Worm (Caenorhabditis elegans) whole organism, L1 larva: ENCODE measurements around the gene bus-17.
A peak's percentile ranks its signal among the peaks of the same experiment; 100 is the strongest.

ENCODE experiments used
- C04F5.9 ChIP-seq: sonication (generic microtip); optimal IDR thresholded peaks from 2 replicates; lab custom pipeline; 2016; ENCODE audit warnings: missing genetic modification characterization, missing compliant biosample characterization
- F16B12.6 ChIP-seq: fragments of 150-350 bp; optimal IDR thresholded peaks from 2 replicates; lab custom pipeline; 2014; ENCODE audit warnings: missing biosample characterization, missing genetic modification characterization
- aly-2 ChIP-seq: fragments of 150-350 bp; optimal IDR thresholded peaks from 2 replicates; lab custom pipeline; 2014; ENCODE audit warnings: missing biosample characterization, missing genetic modification characterization
- dpl-1 ChIP-seq, 3 experiments: fragments of 150-350 bp in 2 of 3; sonication (generic microtip) in 1 of 3; optimal IDR thresholded peaks; 2 replicates each; lab custom pipeline; 2014 to 2017; ENCODE audit warnings: missing biosample characterization in 3 of 3, missing genetic modification characterization in 3 of 3, missing genetic modification reagents in 3 of 3
- egl-27 ChIP-seq, 2 experiments: fragments of 150-350 bp in 1 of 2; sonication (generic microtip); optimal IDR thresholded peaks; 3 replicates each; lab custom pipeline; 2017 to 2018; ENCODE audit warnings: missing biosample characterization in 2 of 2, missing genetic modification characterization in 2 of 2, missing genetic modification reagents in 2 of 2
- lin-35 ChIP-seq, 2 experiments: fragments of 150-350 bp; optimal IDR thresholded peaks; 2 replicates each; lab custom pipeline; 2014; ENCODE audit warnings: missing biosample characterization in 2 of 2, missing genetic modification characterization in 2 of 2, missing genetic modification reagents in 2 of 2
- lir-3 ChIP-seq: sonication (generic microtip); optimal IDR thresholded peaks from 2 replicates; lab custom pipeline; 2016; ENCODE audit warnings: mild to moderate bottlenecking, missing genetic modification characterization, moderate library complexity, missing compliant biosample characterization; ENCODE audit not compliant: poor library complexity
- nhr-12 ChIP-seq: sonication (generic microtip); optimal IDR thresholded peaks from 2 replicates; lab custom pipeline; 2017; ENCODE audit warnings: missing biosample characterization, missing genetic modification characterization
- nhr-19 ChIP-seq: fragments of 200-800 bp; sonication (Bioruptor generic); conservative IDR thresholded peaks from 2 replicates; pipeline ENCODE4 v1.3.6; 2022; ENCODE audit warnings: missing genetic modification characterization, missing compliant biosample characterization
- nhr-237 ChIP-seq: fragments of 150-350 bp; optimal IDR thresholded peaks from 2 replicates; lab custom pipeline; 2014; ENCODE audit warnings: missing biosample characterization, missing genetic modification characterization
- pag-3 ChIP-seq: sonication (generic microtip); optimal IDR thresholded peaks from 2 replicates; lab custom pipeline; 2017; ENCODE audit warnings: missing genetic modification characterization, mild to moderate bottlenecking, missing compliant biosample characterization, antibody characterized with exemption, borderline replicate concordance; ENCODE audit not compliant: insufficient read depth
- rnt-1 ChIP-seq: sonication (generic microtip); optimal IDR thresholded peaks from 2 replicates; lab custom pipeline; 2016; ENCODE audit warnings: mild to moderate bottlenecking, missing genetic modification characterization, moderate library complexity, missing compliant biosample characterization
- snpc-4 ChIP-seq: fragments of 150-350 bp; optimal IDR thresholded peaks from 2 replicates; lab custom pipeline; 2014; ENCODE audit warnings: missing biosample characterization, missing genetic modification characterization
- sptf-1 ChIP-seq: fragments of 150-350 bp; optimal IDR thresholded peaks from 2 replicates; lab custom pipeline; 2014; ENCODE audit warnings: missing biosample characterization, missing genetic modification characterization

- TF ChIP-seq lir-3 (tag; lab: Kevin White, UChicago) (no peak), pag-3 (no peak), nhr-12 (tag; lab: Kevin White, UChicago) (no peak), dpl-1 (GFP tag; optimal IDR thresholded peaks at IDR 0.05; lab: Kevin White, UChicago) (peak in 1 of 3 experiments; percentile 10), lin-35 (GFP tag; optimal IDR thresholded peaks at IDR 0.05; lab: Kevin White, UChicago) (peak in 1 of 2 experiments; percentile 82), egl-27 (tag; optimal IDR thresholded peaks at IDR 0.05; lab: Kevin White, UChicago) (no peak), nhr-237 (tag; lab: Kevin White, UChicago) (peak; percentile 36), aly-2 (tag; lab: Kevin White, UChicago) (no peak), snpc-4 (tag; lab: Kevin White, UChicago) (peak; percentile 58), C04F5.9 (no peak), nhr-19 (GFP tag; lab: Robert Waterston, UW) (peak; percentile 45), sptf-1 (no peak), rnt-1 (tag; lab: Kevin White, UChicago) (peak; percentile 56), F16B12.6 (tag; lab: Kevin White, UChicago) (no peak)
Measured at ce11 chrX:15736419-15736818, 29.7 kb downstream of the bus-17 start.
